Fruit fly (Drosophila melanogaster) whole organism, adult: ENCODE results near the gene nonA.

Experiments used
- CG14711 ChIP-seq: fragments of 200-800 bp; sonication (Bioruptor generic); optimal IDR thresholded peaks from 2 replicates; lab custom pipeline; 2018; ENCODE audit warnings: missing biosample characterization, mild to moderate bottlenecking, missing genetic modification characterization, moderate library complexity
- CG33017 ChIP-seq: fragments of 200-800 bp; sonication (Bioruptor generic); optimal IDR thresholded peaks from 2 replicates; lab custom pipeline; 2018; ENCODE audit warnings: missing biosample characterization, mild to moderate bottlenecking, missing genetic modification characterization, moderate library complexity
- CG7045 ChIP-seq: fragments of 200-800 bp; sonication (Bioruptor generic); optimal IDR thresholded peaks from 2 replicates; lab custom pipeline; 2017; ENCODE audit warnings: missing biosample characterization, mild to moderate bottlenecking, missing genetic modification characterization
- CG7101 ChIP-seq: fragments of 200-800 bp; sonication (Bioruptor generic); optimal IDR thresholded peaks from 2 replicates; lab custom pipeline; 2018; ENCODE audit warnings: missing biosample characterization, mild to moderate bottlenecking, missing genetic modification characterization, moderate library complexity
- Crg-1 ChIP-seq: fragments of 200-800 bp; sonication (Bioruptor generic); optimal IDR thresholded peaks from 2 replicates; lab custom pipeline; 2016; ENCODE audit warnings: missing biosample characterization, missing genetic modification characterization
- bab1 ChIP-seq: fragments of 200-800 bp; sonication (Bioruptor generic); optimal IDR thresholded peaks from 3 replicates; lab custom pipeline; 2019; ENCODE audit warnings: missing biosample characterization, mild to moderate bottlenecking, missing genetic modification characterization, moderate library complexity
- cic ChIP-seq: fragments of 200-800 bp; sonication (Bioruptor generic); optimal IDR thresholded peaks from 2 replicates; lab custom pipeline; 2017; ENCODE audit warnings: missing biosample characterization, mild to moderate bottlenecking, missing genetic modification characterization, moderate library complexity
- kay ChIP-seq: fragments of 200-800 bp; sonication (Bioruptor generic); peaks from one replicate; lab custom pipeline; 2016; ENCODE audit warnings: missing biosample characterization, missing genetic modification characterization, borderline replicate concordance
- tj ChIP-seq: fragments of 200-800 bp; sonication (Bioruptor generic); optimal IDR thresholded peaks from 3 replicates; lab custom pipeline; 2017; ENCODE audit warnings: missing biosample characterization, mild to moderate bottlenecking, missing genetic modification characterization, moderate library complexity
- toe ChIP-seq: fragments of 200-800 bp; sonication (Bioruptor generic); optimal IDR thresholded peaks from 2 replicates; lab custom pipeline; 2016; ENCODE audit warnings: missing biosample characterization, missing genetic modification characterization

DNA sequence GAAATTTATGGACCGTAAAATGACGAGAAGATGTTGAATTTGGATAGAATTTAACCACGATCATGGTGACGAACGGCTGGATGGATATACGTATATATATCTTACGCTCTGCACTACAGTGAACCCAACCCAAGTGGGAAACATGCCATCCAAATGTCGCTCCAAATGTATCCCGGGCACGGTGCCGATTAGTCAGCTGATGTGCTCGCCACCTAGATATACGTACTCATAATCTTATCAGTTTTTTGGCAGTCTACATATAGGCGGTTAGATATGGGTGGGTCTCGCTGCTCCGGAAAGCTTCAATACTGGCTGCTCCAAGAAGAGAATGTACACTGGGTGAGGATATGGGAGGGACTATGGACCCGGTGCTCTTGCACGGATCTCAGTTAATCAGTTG is 44.7 kb downstream of the nonA start:
- TF ChIP-seq CG7101 (no peak), CG14711 (tag; lab: Kevin White, UChicago) (no peak), kay (GFP tag; lab: Kevin White, UChicago) (no peak), bab1 (GFP tag; lab: Kevin White, UChicago) (no peak), tj (GFP tag; lab: Kevin White, UChicago) (no peak), CG33017 (tag; lab: Kevin White, UChicago) (no peak), cic (GFP tag; lab: Kevin White, UChicago) (no peak), toe (no peak), Crg-1 (GFP tag; lab: Kevin White, UChicago) (no peak), CG7045 (GFP tag; lab: Kevin White, UChicago) (no peak)
